Worm (Caenorhabditis elegans) whole organism, young adult: ENCODE data around the gene ztf-1.

Source experiments
- B0336.3 ChIP-seq: fragments of 200-800 bp; sonication (Bioruptor generic); IDR thresholded peaks from 2 replicates; pipeline ENCODE4 v1.3.6; 2022; ENCODE audit warnings: missing genetic modification characterization, missing compliant biosample characterization
- C06A6.2 ChIP-seq: fragments of 200-800 bp; sonication (Bioruptor generic); conservative IDR thresholded peaks from 2 replicates; pipeline ENCODE4 v1.3.6; 2022; ENCODE audit warnings: missing genetic modification characterization, missing compliant biosample characterization
- F10E7.11 ChIP-seq: sonication (generic microtip); optimal IDR thresholded peaks from 2 replicates; lab custom pipeline; 2017; ENCODE audit warnings: mild to moderate bottlenecking, missing genetic modification characterization, moderate library complexity, missing compliant biosample characterization
- F22D6.2 ChIP-seq: sonication (generic microtip); optimal IDR thresholded peaks from 2 replicates; lab custom pipeline; 2016; ENCODE audit warnings: mild to moderate bottlenecking, missing genetic modification characterization, missing compliant biosample characterization
- F23B12.7 ChIP-seq: sonication (generic microtip); optimal IDR thresholded peaks from 2 replicates; lab custom pipeline; 2017; ENCODE audit warnings: missing genetic modification characterization, mild to moderate bottlenecking, missing compliant biosample characterization, antibody characterized with exemption, moderate library complexity; ENCODE audit not compliant: insufficient read depth
- F52B5.7 ChIP-seq: sonication (generic microtip); optimal IDR thresholded peaks from 2 replicates; lab custom pipeline; 2016; ENCODE audit warnings: mild to moderate bottlenecking, missing genetic modification characterization, missing compliant biosample characterization
- K12H6.12 ChIP-seq: fragments of 200-800 bp; sonication (Bioruptor generic); optimal IDR thresholded peaks from 2 replicates; lab custom pipeline; 2018; ENCODE audit warnings: mild to moderate bottlenecking, missing genetic modification characterization, missing compliant biosample characterization
- Y67H2A.10 ChIP-seq: fragments of 200-800 bp; sonication (Bioruptor generic); conservative IDR thresholded peaks from 2 replicates; pipeline ENCODE4 v1.3.6; 2022; ENCODE audit warnings: missing genetic modification reagents, missing genetic modification characterization, missing compliant biosample characterization
- atf-7 ChIP-seq: sonication (generic microtip); optimal IDR thresholded peaks from 2 replicates; lab custom pipeline; 2017; ENCODE audit warnings: mild to moderate bottlenecking, missing genetic modification characterization, missing compliant biosample characterization
- athp-1 ChIP-seq: sonication (generic microtip); optimal IDR thresholded peaks from 2 replicates; lab custom pipeline; 2017; ENCODE audit warnings: mild to moderate bottlenecking, missing genetic modification characterization, missing compliant biosample characterization
- cebp-1 ChIP-seq, 2 experiments: fragments of 200-800 bp in 1 of 2; sonication (Bioruptor generic) in 1 of 2; sonication (generic microtip) in 1 of 2; IDR thresholded peaks in 1 of 2; optimal IDR thresholded peaks in 1 of 2; 2 replicates each; pipeline versions ENCODE4 v1.3.6 to Lab custom; 2017 to 2022; ENCODE audit warnings: missing compliant biosample characterization in 2 of 2, missing genetic modification characterization in 2 of 2, mild to moderate bottlenecking in 1 of 2, missing genetic modification reagents in 1 of 2, moderate library complexity in 1 of 2
- ceh-100 ChIP-seq: fragments of 200-800 bp; sonication (Bioruptor generic); IDR thresholded peaks from 2 replicates; pipeline ENCODE4 v1.3.6; 2022; ENCODE audit warnings: missing genetic modification reagents, missing genetic modification characterization, missing compliant biosample characterization
- ceh-58 ChIP-seq: fragments of 200-800 bp; sonication (Bioruptor generic); IDR thresholded peaks from 2 replicates; pipeline ENCODE4 v1.3.6; 2022; ENCODE audit warnings: missing genetic modification characterization, missing compliant biosample characterization
- chd-7 ChIP-seq: sonication (generic microtip); optimal IDR thresholded peaks from 2 replicates; lab custom pipeline; 2016; ENCODE audit warnings: mild to moderate bottlenecking, missing genetic modification characterization, moderate library complexity, missing compliant biosample characterization
- die-1 ChIP-seq: sonication (generic microtip); optimal IDR thresholded peaks from 2 replicates; lab custom pipeline; 2016; ENCODE audit warnings: missing genotype, mild to moderate bottlenecking, missing genetic modification characterization, missing compliant biosample characterization
- dox-1 ChIP-seq: fragments of 200-800 bp; sonication (Bioruptor generic); IDR thresholded peaks from 2 replicates; pipeline ENCODE4 v1.3.6; 2022; ENCODE audit warnings: missing genetic modification reagents, missing genetic modification characterization, missing compliant biosample characterization
- egl-44 ChIP-seq: fragments of 200-800 bp; sonication (Bioruptor generic); IDR thresholded peaks from 2 replicates; pipeline ENCODE4 v1.3.6; 2022; ENCODE audit warnings: missing genetic modification reagents, missing genetic modification characterization, missing compliant biosample characterization
- egrh-3 ChIP-seq: fragments of 200-800 bp; sonication (Bioruptor generic); IDR thresholded peaks from 2 replicates; pipeline ENCODE4 v1.3.6; 2022; ENCODE audit warnings: missing genetic modification reagents, missing genetic modification characterization, missing compliant biosample characterization
- ets-4 ChIP-seq: fragments of 200-800 bp; sonication (Bioruptor generic); optimal IDR thresholded peaks from 2 replicates; lab custom pipeline; 2018; ENCODE audit warnings: mild to moderate bottlenecking, missing genetic modification characterization, missing compliant biosample characterization
- gei-17 ChIP-seq: fragments of 200-800 bp; sonication (Bioruptor generic); optimal IDR thresholded peaks from 2 replicates; lab custom pipeline; 2018; ENCODE audit warnings: mild to moderate bottlenecking, missing genetic modification characterization, missing compliant biosample characterization
- hsf-1 ChIP-seq: fragments of 200-800 bp; sonication (Bioruptor generic); IDR thresholded peaks from 2 replicates; pipeline ENCODE4 v1.3.6; 2022; ENCODE audit warnings: missing genetic modification reagents, missing genetic modification characterization, missing compliant biosample characterization
- lag-1 ChIP-seq: fragments of 200-800 bp; sonication (Bioruptor generic); IDR thresholded peaks from 2 replicates; pipeline ENCODE4 v1.3.6; 2022; ENCODE audit warnings: missing genetic modification reagents, missing genetic modification characterization, missing compliant biosample characterization
- let-607 ChIP-seq, 2 experiments: fragments of 200-800 bp in 1 of 2; sonication (Bioruptor generic) in 1 of 2; sonication (generic microtip) in 1 of 2; optimal IDR thresholded peaks; 2 replicates each; lab custom pipeline; 2016 to 2018; ENCODE audit warnings: mild to moderate bottlenecking in 2 of 2, missing compliant biosample characterization in 2 of 2, missing genetic modification characterization in 2 of 2, moderate library complexity in 2 of 2, missing genotype in 1 of 2
- lin-26 ChIP-seq: fragments of 200-800 bp; sonication (Bioruptor generic); IDR thresholded peaks from 2 replicates; pipeline ENCODE4 v1.3.6; 2022; ENCODE audit warnings: missing genetic modification reagents, missing genetic modification characterization, missing compliant biosample characterization
- lin-54 ChIP-seq: fragments of 200-800 bp; sonication (Bioruptor generic); optimal IDR thresholded peaks from 2 replicates; lab custom pipeline; 2018; ENCODE audit warnings: mild to moderate bottlenecking, missing genetic modification characterization, missing compliant biosample characterization
- lir-1 ChIP-seq: fragments of 200-800 bp; sonication (Bioruptor generic); conservative IDR thresholded peaks from 2 replicates; pipeline ENCODE4 v1.3.6; 2022; ENCODE audit warnings: missing genetic modification reagents, missing genetic modification characterization, missing compliant biosample characterization
- madf-3 ChIP-seq: fragments of 200-800 bp; sonication (Bioruptor generic); IDR thresholded peaks from 2 replicates; pipeline ENCODE4 v1.3.6; 2022; ENCODE audit warnings: missing genetic modification reagents, missing genetic modification characterization, missing compliant biosample characterization
- mcd-1 ChIP-seq: fragments of 200-800 bp; sonication (Bioruptor generic); IDR thresholded peaks from 2 replicates; pipeline ENCODE4 v1.3.6; 2022; ENCODE audit warnings: missing genetic modification reagents, missing genetic modification characterization, missing compliant biosample characterization
- mes-4 ChIP-seq: sonication (generic microtip); optimal IDR thresholded peaks from 2 replicates; lab custom pipeline; 2016; ENCODE audit warnings: missing genotype, missing genetic modification characterization, missing compliant biosample characterization
- nfyb-1 ChIP-seq: fragments of 200-800 bp; sonication (Bioruptor generic); IDR thresholded peaks from 2 replicates; pipeline ENCODE4 v1.3.6; 2022; ENCODE audit warnings: missing genetic modification reagents, missing genetic modification characterization, missing compliant biosample characterization
- nhr-80 ChIP-seq: sonication (generic microtip); optimal IDR thresholded peaks from 2 replicates; lab custom pipeline; 2016; ENCODE audit warnings: missing genetic modification characterization, missing compliant biosample characterization
- nhr-90 ChIP-seq: sonication (generic microtip); optimal IDR thresholded peaks from 2 replicates; lab custom pipeline; 2016; ENCODE audit warnings: missing genotype, mild to moderate bottlenecking, missing genetic modification characterization, missing compliant biosample characterization
- pbrm-1 ChIP-seq: fragments of 200-800 bp; sonication (Bioruptor generic); IDR thresholded peaks from 2 replicates; pipeline ENCODE4 v1.3.6; 2022; ENCODE audit warnings: missing genetic modification reagents, missing genetic modification characterization, missing compliant biosample characterization
- repo-1 ChIP-seq: sonication (generic microtip); optimal IDR thresholded peaks from 2 replicates; lab custom pipeline; 2017; ENCODE audit warnings: mild to moderate bottlenecking, missing genetic modification characterization, missing compliant biosample characterization
- snpc-1.3 ChIP-seq: sonication (generic microtip); optimal IDR thresholded peaks from 2 replicates; lab custom pipeline; 2017; ENCODE audit warnings: missing genetic modification characterization, mild to moderate bottlenecking, missing compliant biosample characterization, antibody characterized with exemption, moderate library complexity, missing genotype, missing genetic modification reagents; ENCODE audit not compliant: insufficient read depth
- snpc-3.4 ChIP-seq: sonication (generic microtip); optimal IDR thresholded peaks from 2 replicates; lab custom pipeline; 2017; ENCODE audit warnings: missing genetic modification characterization, mild to moderate bottlenecking, missing compliant biosample characterization, antibody characterized with exemption, moderate library complexity, missing genotype, missing genetic modification reagents
- snpc-4 ChIP-seq, 5 experiments: fragments of 150-350 bp in 1 of 5; sonication (generic microtip) in 4 of 5; optimal IDR thresholded peaks; 2 replicates each; lab custom pipeline; 2014 to 2018; ENCODE audit warnings: missing genetic modification characterization in 5 of 5, missing biosample characterization in 3 of 5, antibody characterized with exemption in 2 of 5, mild to moderate bottlenecking in 2 of 5, missing compliant biosample characterization in 2 of 5, missing genotype in 2 of 5, moderate library complexity in 2 of 5, missing genetic modification reagents in 1 of 5
- somi-1 ChIP-seq: fragments of 200-800 bp; sonication (Bioruptor generic); optimal IDR thresholded peaks from 2 replicates; lab custom pipeline; 2018; ENCODE audit warnings: mild to moderate bottlenecking, missing genetic modification characterization, missing compliant biosample characterization
- tbx-9 ChIP-seq: sonication (generic microtip); optimal IDR thresholded peaks from 2 replicates; lab custom pipeline; 2016; ENCODE audit warnings: borderline replicate concordance, missing genetic modification characterization, inconsistent platforms, missing compliant biosample characterization
- unc-62 ChIP-seq: fragments of 150-350 bp; optimal IDR thresholded peaks from 2 replicates; lab custom pipeline; 2014; ENCODE audit warnings: missing biosample characterization, missing genetic modification reagents, missing genetic modification characterization
- zfh-2 ChIP-seq: fragments of 200-800 bp; sonication (Bioruptor generic); conservative IDR thresholded peaks from 2 replicates; pipeline ENCODE4 v1.3.6; 2022; ENCODE audit warnings: missing genetic modification reagents, missing genetic modification characterization, missing compliant biosample characterization
- ztf-18 ChIP-seq: sonication (generic microtip); optimal IDR thresholded peaks from 2 replicates; lab custom pipeline; 2016; ENCODE audit warnings: missing genotype, mild to moderate bottlenecking, missing genetic modification characterization, missing compliant biosample characterization
- ztf-22 ChIP-seq: fragments of 200-800 bp; sonication (Bioruptor generic); optimal IDR thresholded peaks from 2 replicates; lab custom pipeline; 2018; ENCODE audit warnings: mild to moderate bottlenecking, missing genetic modification characterization, moderate library complexity, missing compliant biosample characterization
- ztf-6 ChIP-seq: fragments of 200-800 bp; sonication (Bioruptor generic); IDR thresholded peaks from 2 replicates; pipeline ENCODE4 v1.3.6; 2022; ENCODE audit warnings: missing genetic modification reagents, missing genetic modification characterization, missing compliant biosample characterization

The ztf-1 gene

ce11 chrIII:8801864-8802818, 10.0 kb upstream of the ztf-1 start (continued):
- TF ChIP-seq ets-4 (GFP tag; lab: Kevin White, UChicago) (peak; percentile 78), ztf-6 (no peak), mcd-1 (GFP tag; lab: Robert Waterston, UW) (peak; percentile 69), nhr-90 (tag; lab: Kevin White, UChicago) (peak; percentile 85), Y67H2A.10 (no peak), dox-1 (peak; percentile 88), ceh-58 (no peak), lin-26 (GFP tag; lab: Robert Waterston, UW) (peak; percentile 75; the same call in 1 of the 2 replicates), nhr-80 (peak; percentile 99), ztf-22 (GFP tag; lab: Kevin White, UChicago) (peak; percentile 96), lag-1 (GFP tag; lab: Robert Waterston, UW) (0 out of 2 replicates have a peak, but pooled peaks have one; percentile 56), F52B5.7 (tag; lab: Kevin White, UChicago) (no peak), repo-1 (peak; percentile 46), atf-7 (peak; percentile 98), egl-44 (GFP tag; lab: Robert Waterston, UW) (no peak; the same call in 1 of the 2 replicates), chd-7 (tag; lab: Kevin White, UChicago) (peak; percentile 94), die-1 (tag; lab: Kevin White, UChicago) (peak; percentile 4), gei-17 (GFP tag; lab: Kevin White, UChicago) (peak; percentile 73), somi-1 (peak; percentile 94), madf-3 (GFP tag; lab: Robert Waterston, UW) (no peak), athp-1 (tag; lab: Kevin White, UChicago) (peak; percentile 85), snpc-1.3 (tag; lab: Kevin White, UChicago) (peak; percentile 48), snpc-4 (GFP tag; optimal IDR thresholded peaks at IDR 0.05; lab: Kevin White, UChicago) (no peak), snpc-4 (tag; optimal IDR thresholded peaks at IDR 0.05; lab: Kevin White, UChicago) (peak; percentile 49 to 76 (median 74)), cebp-1 (GFP tag; IDR thresholded peaks at IDR 0.05; lab: Robert Waterston, UW) (no peak), cebp-1 (tag; optimal IDR thresholded peaks at IDR 0.05; lab: Kevin White, UChicago) (peak; percentile 92), snpc-3.4 (tag; lab: Kevin White, UChicago) (peak; percentile 53), egrh-3 (GFP tag; lab: Robert Waterston, UW) (peak; percentile 53; the same call in 1 of the 2 replicates), ztf-18 (tag; lab: Kevin White, UChicago) (peak; percentile 77), lin-54 (GFP tag; lab: Kevin White, UChicago) (peak; percentile 67), unc-62 (GFP tag; lab: Kevin White, UChicago) (peak; percentile 89), ceh-100 (GFP tag; lab: Robert Waterston, UW) (peak; percentile 37; the same call in 1 of the 2 replicates), zfh-2 (peak; percentile 97), C06A6.2 (GFP tag; lab: Robert Waterston, UW) (peak; percentile 68), let-607 (tag; optimal IDR thresholded peaks at IDR 0.05; lab: Kevin White, UChicago) (peak; percentile 87 to 92), K12H6.12 (tag; lab: Kevin White, UChicago) (peak; percentile 98), pbrm-1 (peak; percentile 79), lir-1 (GFP tag; lab: Robert Waterston, UW) (peak; percentile 49; the same call in 1 of the 2 replicates), F23B12.7 (tag; lab: Kevin White, UChicago) (peak; percentile 80), nfyb-1 (GFP tag; lab: Robert Waterston, UW) (peak; percentile 88), B0336.3 (GFP tag; lab: Robert Waterston, UW) (peak; percentile 94), F10E7.11 (tag; lab: Kevin White, UChicago) (no peak), hsf-1 (GFP tag; lab: Robert Waterston, UW) (no peak), mes-4 (no peak), tbx-9 (tag; lab: Kevin White, UChicago) (no peak), F22D6.2 (tag; lab: Kevin White, UChicago) (peak; percentile 77)
